Worm (Caenorhabditis elegans): ENCODE results near the gene C07A9.12.

The C07A9.12 gene

ce11 chrIII:9768023-9768422 is 40.7 kb upstream of the C07A9.12 start:
- peak; percentile 40; the same call in 1 of the 2 replicates for TF ChIP-seq nfyb-1 (GFP tag; IDR thresholded peaks at IDR 0.05)
- peak; percentile 7 for TF ChIP-seq zim-3 (tag; optimal IDR thresholded peaks at IDR 0.05)
- TF ChIP-seq ztf-25 (GFP tag; IDR thresholded peaks at IDR 0.05), result no peak
- peak; percentile 54; the same call in 1 of the 2 replicates for TF ChIP-seq zfh-2 (GFP tag; conservative IDR thresholded peaks at IDR 0.05)
- 0 out of 2 replicates have a peak, but pooled peaks have one; percentile 30 for TF ChIP-seq egrh-3 (GFP tag; IDR thresholded peaks at IDR 0.05)
- no peak for TF ChIP-seq nhr-179 (tag; optimal IDR thresholded peaks at IDR 0.05)
- no peak for TF ChIP-seq mcd-1 (GFP tag; IDR thresholded peaks at IDR 0.05)
- TF ChIP-seq F52B5.7 (tag; optimal IDR thresholded peaks at IDR 0.05), result no peak

DNA sequence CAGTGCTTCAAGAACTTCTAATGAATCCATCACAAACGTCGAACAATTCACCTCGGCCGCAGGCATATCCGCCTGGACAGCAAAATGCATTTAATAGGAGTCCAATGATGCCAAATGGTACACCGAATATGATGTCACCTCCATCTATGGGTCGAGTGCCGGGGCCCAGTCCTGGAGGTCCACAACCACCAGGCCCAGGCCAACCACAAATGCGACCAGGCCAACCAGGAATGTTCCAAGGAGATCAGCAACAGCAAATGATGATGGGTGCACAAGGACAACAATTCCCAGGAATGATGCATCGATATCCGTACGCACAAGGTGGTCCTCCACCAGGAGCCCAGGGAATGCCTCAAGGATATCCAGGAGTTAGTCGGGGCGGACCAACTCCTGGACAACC is 39.8 kb upstream of the C07A9.12 start:
- TF ChIP-seq rpc-1 (optimal IDR thresholded peaks at IDR 0.05) (no peak), rpc-1 (tag; optimal IDR thresholded peaks at IDR 0.05) (no peak), atf-7 (tag; optimal IDR thresholded peaks at IDR 0.05) (no peak), K11D2.4 (GFP tag; IDR thresholded peaks at IDR 0.05) (0 out of 2 replicates have a peak, but pooled peaks have one; percentile 30), zfh-2 (GFP tag; conservative IDR thresholded peaks at IDR 0.05) (peak; percentile 35; the same call in 1 of the 2 replicates), him-1 (tag; optimal IDR thresholded peaks at IDR 0.05) (no peak)

DNA sequence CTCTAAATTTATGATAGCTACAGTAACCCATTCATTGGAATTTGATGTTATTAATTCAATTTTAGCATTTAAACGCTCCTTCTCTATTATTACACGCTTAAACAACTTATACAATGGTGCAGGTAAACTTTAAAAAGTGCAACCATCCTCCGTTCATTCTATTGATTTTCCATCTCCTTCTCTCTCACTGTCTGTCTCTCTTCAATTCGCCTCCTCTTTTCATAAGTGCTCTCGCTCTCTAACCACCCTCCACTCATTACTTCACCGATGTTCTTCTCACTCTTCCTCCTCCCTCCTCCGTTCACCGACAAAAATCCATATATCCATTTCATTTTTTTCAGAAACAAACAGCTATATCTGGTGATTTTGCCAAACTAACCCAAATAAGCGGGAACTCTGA is 38.8 kb upstream of the C07A9.12 start, which contains the start of gene cbp-1:
Gene cbp-1 (plus strand): TSS at position 335 of the 400 bp plus-strand sequence.
- TF ChIP-seq nfyb-1 (GFP tag; IDR thresholded peaks at IDR 0.05) (no peak), ceh-40 (GFP tag; IDR thresholded peaks at IDR 0.05) (no peak), ztf-22 (GFP tag; optimal IDR thresholded peaks at IDR 0.05) (no peak), hmg-1.2 (GFP tag; IDR thresholded peaks at IDR 0.05) (peak; percentile 90), madf-3 (GFP tag; IDR thresholded peaks at IDR 0.05) (0 out of 2 replicates have a peak, but pooled peaks have one; percentile 58), pbrm-1 (GFP tag; IDR thresholded peaks at IDR 0.05) (0 out of 2 replicates have a peak, but pooled peaks have one; percentile 11), mcd-1 (GFP tag; IDR thresholded peaks at IDR 0.05) (0 out of 2 replicates have a peak, but pooled peaks have one; percentile 5), B0261.1 (tag; optimal IDR thresholded peaks at IDR 0.05) (no peak)

DNA sequence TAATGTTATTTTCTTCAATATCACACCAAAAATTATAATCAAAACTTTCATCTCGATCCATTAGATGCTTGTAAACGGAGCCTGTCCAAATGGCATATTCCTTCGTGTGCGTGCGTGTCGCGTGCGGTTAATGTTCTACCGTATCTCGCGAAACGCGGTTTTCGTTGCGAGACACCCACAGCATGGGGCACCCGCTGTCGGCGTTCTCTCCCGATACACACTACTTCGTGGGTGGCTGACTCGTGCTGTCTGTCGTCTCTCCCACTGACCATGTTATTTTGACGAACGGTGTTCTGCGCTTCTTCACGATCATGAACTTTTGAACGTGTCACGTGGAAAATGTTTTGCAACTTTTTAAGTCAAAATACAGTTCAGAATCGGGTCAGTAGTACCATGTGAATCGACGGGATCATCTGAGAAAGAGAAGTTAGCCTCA is 38.1 kb upstream of the C07A9.12 start:
- TF ChIP-seq lsl-1 (GFP tag; optimal IDR thresholded peaks at IDR 0.05) (peak; percentile 29), hmg-1.2 (GFP tag; IDR thresholded peaks at IDR 0.05) (peak; percentile 95), Y53F4B.3 (GFP tag; IDR thresholded peaks at IDR 0.05) (no peak), nfya-1 (tag; optimal IDR thresholded peaks at IDR 0.05; ENCODE audit: borderline replicate concordance, insufficient read depth) (no peak), lin-40 (tag; optimal IDR thresholded peaks at IDR 0.05) (peak; percentile 98), lag-1 (GFP tag; IDR thresholded peaks at IDR 0.05) (peak; percentile 94), athp-1 (tag; optimal IDR thresholded peaks at IDR 0.05) (peak; percentile 93), him-1 (tag; optimal IDR thresholded peaks at IDR 0.05) (no peak), cebp-1 (GFP tag; IDR thresholded peaks at IDR 0.05) (peak; percentile 84), cebp-1 (tag; optimal IDR thresholded peaks at IDR 0.05) (peak; percentile 97), lsy-27 (tag; optimal IDR thresholded peaks at IDR 0.05; ENCODE audit: borderline replicate concordance, insufficient read depth) (no peak), ama-1 (optimal IDR thresholded peaks at IDR 0.05) (peak; percentile 90), ama-1 (GFP tag; optimal IDR thresholded peaks at IDR 0.05) (peak in 1 of 2 experiments; percentile 78), pbrm-1 (GFP tag; IDR thresholded peaks at IDR 0.05) (peak; percentile 97), zfh-2 (GFP tag; conservative IDR thresholded peaks at IDR 0.05) (peak; percentile 99), let-607 (tag; optimal IDR thresholded peaks at IDR 0.05) (peak; percentile 91 to 94), xnd-1 (tag; optimal IDR thresholded peaks at IDR 0.05) (no peak), K11D2.4 (GFP tag; IDR thresholded peaks at IDR 0.05) (peak; percentile 98), B0336.3 (GFP tag; IDR thresholded peaks at IDR 0.05) (peak; percentile 99), aptf-2 (GFP tag; conservative IDR thresholded peaks at IDR 0.05) (0 out of 2 replicates have a peak, but pooled peaks have one; percentile 40), atf-7 (tag; optimal IDR thresholded peaks at IDR 0.05) (peak; percentile 97), Y56A3A.18 (GFP tag; IDR thresholded peaks at IDR 0.05) (peak; percentile 94), hsf-1 (GFP tag; IDR thresholded peaks at IDR 0.05) (peak; percentile 72), mel-28 (tag; optimal IDR thresholded peaks at IDR 0.05; ENCODE audit: borderline replicate concordance) (peak; percentile 56), mes-4 (tag; optimal IDR thresholded peaks at IDR 0.05) (no peak), Y53G8AR.9 (GFP tag; conservative IDR thresholded peaks at IDR 0.05) (peak; percentile 98), C17E4.6 (GFP tag; IDR thresholded peaks at IDR 0.05) (peak; percentile 96), madf-3 (GFP tag; IDR thresholded peaks at IDR 0.05) (peak; percentile 100), unc-130 (GFP tag; optimal IDR thresholded peaks at IDR 0.05) (peak; percentile 3), ceh-91 (GFP tag; IDR thresholded peaks at IDR 0.05) (no peak)
